Fruit fly (Drosophila melanogaster): ENCODE data around the gene Uqcc1.

Gene Uqcc1

DNA sequence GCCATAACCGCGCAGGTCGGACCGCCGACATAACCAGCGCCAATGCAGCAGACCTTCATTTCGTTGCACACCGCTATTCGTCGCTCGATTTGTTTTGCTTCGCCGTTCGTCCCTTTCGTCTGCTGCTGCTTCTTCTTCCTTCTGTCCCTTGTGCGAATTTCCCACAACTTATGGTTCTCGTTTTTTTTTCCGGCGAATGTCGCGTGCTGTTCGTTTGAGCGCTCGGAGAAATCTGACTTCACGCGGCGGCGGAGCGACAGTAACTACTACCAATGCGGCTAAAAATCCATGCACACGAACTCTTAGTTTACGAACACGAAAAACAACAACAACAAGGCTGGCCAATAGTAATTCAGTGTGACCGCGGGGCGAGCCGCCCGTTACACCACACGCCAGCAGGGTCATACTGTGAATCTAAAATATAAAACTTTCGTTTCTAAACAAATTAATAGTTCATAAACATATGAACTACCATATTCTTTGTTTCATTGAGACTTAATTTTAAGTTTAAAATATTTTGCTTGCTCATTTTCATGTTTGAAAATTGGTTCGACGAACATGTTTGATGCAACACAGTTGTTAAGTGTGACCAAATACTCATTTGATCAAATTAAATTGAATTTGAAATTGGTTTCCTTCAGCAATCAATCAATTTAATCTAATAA, 6.7 kb upstream of the Uqcc1 start, which contains the start of gene sgl (continued):
- TF ChIP-seq CG2199 (GFP tag; IDR thresholded peaks at IDR 0.05) (0 out of 3 replicates have a peak, but pooled peaks have one; percentile 7), CG13296 (GFP tag; optimal IDR thresholded peaks at IDR 0.05) (no peak), vnd (GFP tag; IDR thresholded peaks at IDR 0.05; ENCODE audit: partially characterized antibody) (no peak), B-H1 (GFP tag; IDR thresholded peaks at IDR 0.05) (no peak), CG10274 (GFP tag; optimal IDR thresholded peaks at IDR 0.05) (no peak), gcm (GFP tag; optimal IDR thresholded peaks at IDR 0.05) (peak; percentile 56), CG1832 (GFP tag; optimal IDR thresholded peaks at IDR 0.05) (no peak), Nf-YB (GFP tag; optimal IDR thresholded peaks at IDR 0.05) (peak; percentile 99), Kr (GFP tag; optimal IDR thresholded peaks at IDR 0.05) (no peak), CG6791 (GFP tag; IDR thresholded peaks at IDR 0.05; ENCODE audit: partially characterized antibody) (peak; percentile 68; the same call in 1 of the 3 replicates), CG4854 (GFP tag; optimal IDR thresholded peaks at IDR 0.05) (peak; percentile 1), rib (GFP tag; IDR thresholded peaks at IDR 0.05) (peak; percentile 92), MESR4 (GFP tag; optimal IDR thresholded peaks at IDR 0.05) (peak; percentile 57), CG17912 (GFP tag; optimal IDR thresholded peaks at IDR 0.05) (peak; percentile 61), yki (optimal IDR thresholded peaks at IDR 0.05) (no peak), cad (GFP tag; optimal IDR thresholded peaks at IDR 0.05) (no peak), CG6654 (GFP tag; optimal IDR thresholded peaks at IDR 0.05) (no peak), CG12219 (GFP tag; optimal IDR thresholded peaks at IDR 0.05) (no peak), CG11398 (GFP tag; optimal IDR thresholded peaks at IDR 0.05) (peak; percentile 56), crp (GFP tag; optimal IDR thresholded peaks at IDR 0.05) (no peak), CG11247 (GFP tag; IDR thresholded peaks at IDR 0.05) (peak; percentile 36; the same call in 1 of the 2 replicates), CG11093 (GFP tag; IDR thresholded peaks at IDR 0.05) (no peak), dimm (GFP tag; IDR thresholded peaks at IDR 0.05) (no peak), tx (GFP tag; optimal IDR thresholded peaks at IDR 0.05) (no peak), Hmr (GFP tag; optimal IDR thresholded peaks at IDR 0.05) (peak; percentile 81), CG14014 (GFP tag; IDR thresholded peaks at IDR 0.05) (peak; percentile 53; the same call in 1 of the 2 replicates), sens (GFP tag) (peak; percentile 79), CG10431 (GFP tag; optimal IDR thresholded peaks at IDR 0.05) (no peak), repo (GFP tag; optimal IDR thresholded peaks at IDR 0.05) (no peak), CG17568 (GFP tag; optimal IDR thresholded peaks at IDR 0.05) (peak; percentile 42), exex (tag; optimal IDR thresholded peaks at IDR 0.05) (peak; percentile 19), scrt (GFP tag; optimal IDR thresholded peaks at IDR 0.05) (peak; percentile 53), CG12942 (GFP tag; optimal IDR thresholded peaks at IDR 0.05) (no peak), CG4328 (GFP tag; optimal IDR thresholded peaks at IDR 0.05) (no peak), Vsx1 (GFP tag; optimal IDR thresholded peaks at IDR 0.05) (no peak), CG16779 (GFP tag; IDR thresholded peaks at IDR 0.05) (0 out of 2 replicates have a peak, but pooled peaks have one; percentile 34), Hr51 (GFP tag; optimal IDR thresholded peaks at IDR 0.05) (peak; percentile 20 to 31), croc (GFP tag; conservative IDR thresholded peaks at IDR 0.05) (no peak), psq (GFP tag; optimal IDR thresholded peaks at IDR 0.05) (peak; percentile 97), gce (GFP tag; IDR thresholded peaks at IDR 0.05) (no peak), chn (GFP tag; optimal IDR thresholded peaks at IDR 0.05) (peak; percentile 43), CG6689 (GFP tag; IDR thresholded peaks at IDR 0.05) (peak; percentile 28; the same call in 1 of the 2 replicates), Rfx (GFP tag; IDR thresholded peaks at IDR 0.05) (peak; percentile 69), hbn (GFP tag; IDR thresholded peaks at IDR 0.05; ENCODE audit: partially characterized antibody) (0 out of 2 replicates have a peak, but pooled peaks have one; percentile 23), Abd-B (GFP tag; optimal IDR thresholded peaks at IDR 0.05) (no peak), Atf6 (GFP tag; IDR thresholded peaks at IDR 0.05) (peak; percentile 42; the same call in 1 of the 2 replicates), twi (tag; optimal IDR thresholded peaks at IDR 0.05) (no peak), sisA (GFP tag; IDR thresholded peaks at IDR 0.05) (no peak), CG17385 (GFP tag; optimal IDR thresholded peaks at IDR 0.05) (peak; percentile 95), CG13624 (GFP tag; optimal IDR thresholded peaks at IDR 0.05) (peak; percentile 17)
